Fruit fly (Drosophila melanogaster) whole organism, embryonic: ENCODE data around the gene Ctl1.
A peak's percentile ranks its signal among the peaks of the same experiment; 100 is the strongest.

ENCODE experiments used
- Awh ChIP-seq: fragments of 200-800 bp; sonication (Bioruptor generic); IDR thresholded peaks from 2 replicates; pipeline ENCODE4, ENCODE4 v1.3.6; 2022; ENCODE audit warnings: missing biosample characterization, missing genetic modification characterization
- C15 ChIP-seq: fragments of 200-800 bp; sonication (Bioruptor generic); IDR thresholded peaks from 3 replicates; pipeline ENCODE4 v1.3.6; 2022; ENCODE audit warnings: missing biosample characterization, missing genetic modification characterization
- CG10565 ChIP-seq: fragments of 200-800 bp; sonication (Bioruptor generic); optimal IDR thresholded peaks from 3 replicates; lab custom pipeline; 2016; ENCODE audit warnings: missing biosample characterization, mild to moderate bottlenecking, missing genetic modification characterization
- CG12104 ChIP-seq: fragments of 200-800 bp; sonication (Bioruptor generic); optimal IDR thresholded peaks from 3 replicates; lab custom pipeline; 2016; ENCODE audit warnings: missing biosample characterization, missing genetic modification characterization
- CG12744 ChIP-seq: fragments of 200-800 bp; sonication (Bioruptor generic); optimal IDR thresholded peaks from 2 replicates; lab custom pipeline; 2016; ENCODE audit warnings: missing biosample characterization, missing genetic modification characterization
- CG12769 ChIP-seq: fragments of 200-800 bp; sonication (Bioruptor generic); optimal IDR thresholded peaks from 2 replicates; lab custom pipeline; 2019; ENCODE audit warnings: missing biosample characterization, mild to moderate bottlenecking, missing genetic modification characterization, moderate library complexity
- CG13296 ChIP-seq: fragments of 200-800 bp; sonication (Bioruptor generic); optimal IDR thresholded peaks from 3 replicates; lab custom pipeline; 2018; ENCODE audit warnings: missing biosample characterization, mild to moderate bottlenecking, missing genetic modification characterization
- CG13894 ChIP-seq: fragments of 200-800 bp; sonication (Bioruptor generic); optimal IDR thresholded peaks from 3 replicates; lab custom pipeline; 2018; ENCODE audit warnings: missing biosample characterization, mild to moderate bottlenecking, missing genetic modification characterization, moderate library complexity
- CG14441 ChIP-seq: fragments of 200-800 bp; sonication (Bioruptor generic); IDR thresholded peaks from 2 replicates; pipeline ENCODE4 v1.3.6; 2022; ENCODE audit warnings: missing biosample characterization, missing genetic modification characterization
- CG15073 ChIP-seq: fragments of 200-800 bp; sonication (Bioruptor generic); optimal IDR thresholded peaks from 2 replicates; lab custom pipeline; 2016; ENCODE audit warnings: missing biosample characterization, missing genetic modification characterization
- CG15269 ChIP-seq: fragments of 200-800 bp; sonication (Bioruptor generic); optimal IDR thresholded peaks from 2 replicates; lab custom pipeline; 2018; ENCODE audit warnings: missing biosample characterization, mild to moderate bottlenecking, missing genetic modification characterization, moderate library complexity
- CG30020 ChIP-seq: fragments of 200-800 bp; optimal IDR thresholded peaks from 2 replicates; lab custom pipeline; 2019; ENCODE audit warnings: missing biosample characterization, mild to moderate bottlenecking, missing genetic modification characterization, moderate library complexity
- CG31388 ChIP-seq: fragments of 200-800 bp; sonication (Bioruptor generic); optimal IDR thresholded peaks from 2 replicates; lab custom pipeline; 2016; ENCODE audit warnings: missing biosample characterization, missing genetic modification characterization
- CG34422 ChIP-seq: fragments of 200-800 bp; sonication (Bioruptor generic); IDR thresholded peaks from 3 replicates; pipeline ENCODE4 v1.3.6; 2022; ENCODE audit warnings: missing biosample characterization, missing genetic modification characterization
- CG3847 ChIP-seq: fragments of 200-800 bp; sonication (Bioruptor generic); IDR thresholded peaks from 2 replicates; pipeline ENCODE4 v1.3.6; 2022; ENCODE audit warnings: missing biosample characterization, missing genetic modification characterization
- CG6175 ChIP-seq: fragments of 200-800 bp; sonication (Bioruptor generic); IDR thresholded peaks from 3 replicates; pipeline ENCODE4 v1.3.6; 2022; ENCODE audit warnings: missing biosample characterization, missing genetic modification characterization
- CG6689 ChIP-seq: fragments of 200-800 bp; sonication (Bioruptor generic); IDR thresholded peaks from 2 replicates; pipeline ENCODE4 v1.3.6; 2022; ENCODE audit warnings: missing biosample characterization, missing genetic modification characterization
- CG7357 ChIP-seq: fragments of 200-800 bp; sonication (Bioruptor generic); IDR thresholded peaks from 3 replicates; pipeline ENCODE4 v1.3.6; 2022; ENCODE audit warnings: missing biosample characterization, missing genetic modification characterization
- CG8388 ChIP-seq: fragments of 200-800 bp; sonication (Bioruptor generic); optimal IDR thresholded peaks from 2 replicates; lab custom pipeline; 2019; ENCODE audit warnings: missing biosample characterization, mild to moderate bottlenecking, missing genetic modification characterization, moderate library complexity
- CG8944 ChIP-seq: fragments of 200-800 bp; sonication (Bioruptor generic); optimal IDR thresholded peaks from 3 replicates; lab custom pipeline; 2016; ENCODE audit warnings: missing biosample characterization, missing genetic modification characterization
- Chrac-16 ChIP-seq: fragments of 200-800 bp; sonication (Bioruptor generic); optimal IDR thresholded peaks from 3 replicates; lab custom pipeline; 2016; ENCODE audit warnings: missing biosample characterization, missing genetic modification characterization
- Dbx ChIP-seq: fragments of 200-800 bp; sonication (Bioruptor generic); IDR thresholded peaks from 3 replicates; pipeline ENCODE4 v1.3.6; 2022; ENCODE audit warnings: missing biosample characterization, missing genetic modification characterization
- Ets65A ChIP-seq: fragments of 200-800 bp; sonication (Bioruptor generic); peaks from one replicate; lab custom pipeline; 2016; ENCODE audit warnings: missing biosample characterization, missing genetic modification characterization
- H2.0 ChIP-seq: fragments of 200-800 bp; sonication (Bioruptor generic); IDR thresholded peaks from 2 replicates; pipeline ENCODE4 v1.3.6; 2022; ENCODE audit warnings: missing biosample characterization, missing genetic modification characterization
- HmgD ChIP-seq: fragments of 200-800 bp; sonication (Bioruptor generic); optimal IDR thresholded peaks from 3 replicates; lab custom pipeline; 2016; ENCODE audit warnings: missing biosample characterization, missing genetic modification characterization
- Hsf ChIP-seq: fragments of 200-800 bp; sonication (Bioruptor generic); optimal IDR thresholded peaks from 3 replicates; lab custom pipeline; 2016; ENCODE audit warnings: missing biosample characterization, missing genetic modification characterization
- Jarid2 ChIP-seq: fragments of 200-800 bp; sonication (Bioruptor generic); optimal IDR thresholded peaks from 3 replicates; lab custom pipeline; 2017; ENCODE audit warnings: mild to moderate bottlenecking, missing biosample characterization, missing genetic modification reagents, missing genetic modification characterization
- NK7.1 ChIP-seq: fragments of 200-800 bp; sonication (Bioruptor generic); optimal IDR thresholded peaks from 3 replicates; lab custom pipeline; 2016; ENCODE audit warnings: missing biosample characterization, missing genetic modification characterization
- Side ChIP-seq: fragments of 200-800 bp; sonication (Bioruptor generic); optimal IDR thresholded peaks from 2 replicates; lab custom pipeline; 2016; ENCODE audit warnings: missing biosample characterization, missing genetic modification characterization
- Tbp ChIP-seq: fragments of >200 bp; optimal IDR thresholded peaks from 2 replicates; lab custom pipeline; 2018; ENCODE audit warnings: missing biosample characterization, missing genetic modification characterization
- aop ChIP-seq: fragments of 200-800 bp; sonication (Bioruptor generic); IDR thresholded peaks from 2 replicates; pipeline ENCODE4 v1.3.6; 2022; ENCODE audit warnings: missing biosample characterization, missing genetic modification characterization
- bbx ChIP-seq: fragments of 200-800 bp; sonication (Bioruptor generic); IDR thresholded peaks from 2 replicates; pipeline ENCODE4 v1.3.6; 2022; ENCODE audit warnings: missing biosample characterization, missing genetic modification characterization; ENCODE audit not compliant: partially characterized antibody
- bigmax ChIP-seq: fragments of 200-800 bp; sonication (Bioruptor generic); optimal IDR thresholded peaks from 2 replicates; lab custom pipeline; 2018; ENCODE audit warnings: missing biosample characterization, mild to moderate bottlenecking, missing genetic modification characterization
- chinmo ChIP-seq: fragments of 200-800 bp; sonication (Bioruptor generic); IDR thresholded peaks from 4 replicates; pipeline ENCODE4 v1.3.6; 2022; ENCODE audit warnings: missing biosample characterization, missing genetic modification characterization; ENCODE audit not compliant: partially characterized antibody
- crol ChIP-seq: fragments of 200-800 bp; sonication (Bioruptor generic); IDR thresholded peaks from 2 replicates; pipeline ENCODE4 v1.3.6; 2022; ENCODE audit warnings: missing biosample characterization, missing genetic modification characterization
- gsb-n ChIP-seq: fragments of 200-800 bp; sonication (Bioruptor generic); optimal IDR thresholded peaks from 3 replicates; lab custom pipeline; 2018; ENCODE audit warnings: missing biosample characterization, mild to moderate bottlenecking, missing genetic modification characterization
- ham ChIP-seq: fragments of 200-800 bp; sonication (Bioruptor generic); IDR thresholded peaks from 2 replicates; pipeline ENCODE4 v1.3.6; 2022; ENCODE audit warnings: missing biosample characterization, missing genetic modification characterization
- lab ChIP-seq: fragments of 200-800 bp; sonication (Bioruptor generic); optimal IDR thresholded peaks from 3 replicates; lab custom pipeline; 2017; ENCODE audit warnings: missing biosample characterization, missing genetic modification characterization, mild to moderate bottlenecking, moderate library complexity, missing genetic modification reagents
- lbe ChIP-seq: fragments of 200-800 bp; sonication (Bioruptor generic); optimal IDR thresholded peaks from 2 replicates; lab custom pipeline; 2016; ENCODE audit warnings: missing biosample characterization, mild to moderate bottlenecking, missing genetic modification characterization
- lola ChIP-seq, 3 experiments: fragments of >200 bp in 2 of 3; fragments of 200-800 bp in 1 of 3; sonication (Bioruptor generic) in 1 of 3; optimal IDR thresholded peaks; 2 replicates each; lab custom pipeline; 2017 to 2019; ENCODE audit warnings: missing biosample characterization in 3 of 3, missing genetic modification characterization in 3 of 3, mild to moderate bottlenecking in 1 of 3, moderate library complexity in 1 of 3
- maf-S ChIP-seq: fragments of 200-800 bp; sonication (Bioruptor generic); optimal IDR thresholded peaks from 2 replicates; lab custom pipeline; 2016; ENCODE audit warnings: missing biosample characterization, missing genetic modification characterization
- mam ChIP-seq: fragments of 200-800 bp; sonication (Bioruptor generic); optimal IDR thresholded peaks from 3 replicates; lab custom pipeline; 2016; ENCODE audit warnings: missing biosample characterization, missing genetic modification characterization
- odd ChIP-seq: fragments of 200-800 bp; sonication (Bioruptor generic); optimal IDR thresholded peaks from 2 replicates; lab custom pipeline; 2017; ENCODE audit warnings: missing biosample characterization, mild to moderate bottlenecking, missing genetic modification characterization
- p53 ChIP-seq: fragments of 200-800 bp; sonication (Bioruptor generic); optimal IDR thresholded peaks from 2 replicates; lab custom pipeline; 2016; ENCODE audit warnings: missing biosample characterization, missing genetic modification characterization
- pzg ChIP-seq: fragments of 200-800 bp; sonication (Bioruptor generic); optimal IDR thresholded peaks from 3 replicates; lab custom pipeline; 2018; ENCODE audit warnings: missing biosample characterization, mild to moderate bottlenecking, missing genetic modification characterization, moderate library complexity
- schlank ChIP-seq: fragments of 200-800 bp; sonication (Bioruptor generic); optimal IDR thresholded peaks from 2 replicates; lab custom pipeline; 2018; ENCODE audit warnings: missing biosample characterization, mild to moderate bottlenecking, missing genetic modification characterization
- stc ChIP-seq: fragments of 200-800 bp; sonication (Bioruptor generic); IDR thresholded peaks from 2 replicates; pipeline ENCODE4 v1.3.6; 2022; ENCODE audit warnings: missing biosample characterization, missing genetic modification characterization
- trh ChIP-seq: fragments of 200-800 bp; sonication (Bioruptor generic); optimal IDR thresholded peaks from 2 replicates; lab custom pipeline; 2016; ENCODE audit warnings: missing biosample characterization, missing genetic modification characterization
- z ChIP-seq: fragments of 200-800 bp; sonication (Bioruptor generic); IDR thresholded peaks from 3 replicates; pipeline ENCODE4 v1.3.6; 2022; ENCODE audit warnings: missing biosample characterization, missing genetic modification characterization

The Ctl1 gene

DNA sequence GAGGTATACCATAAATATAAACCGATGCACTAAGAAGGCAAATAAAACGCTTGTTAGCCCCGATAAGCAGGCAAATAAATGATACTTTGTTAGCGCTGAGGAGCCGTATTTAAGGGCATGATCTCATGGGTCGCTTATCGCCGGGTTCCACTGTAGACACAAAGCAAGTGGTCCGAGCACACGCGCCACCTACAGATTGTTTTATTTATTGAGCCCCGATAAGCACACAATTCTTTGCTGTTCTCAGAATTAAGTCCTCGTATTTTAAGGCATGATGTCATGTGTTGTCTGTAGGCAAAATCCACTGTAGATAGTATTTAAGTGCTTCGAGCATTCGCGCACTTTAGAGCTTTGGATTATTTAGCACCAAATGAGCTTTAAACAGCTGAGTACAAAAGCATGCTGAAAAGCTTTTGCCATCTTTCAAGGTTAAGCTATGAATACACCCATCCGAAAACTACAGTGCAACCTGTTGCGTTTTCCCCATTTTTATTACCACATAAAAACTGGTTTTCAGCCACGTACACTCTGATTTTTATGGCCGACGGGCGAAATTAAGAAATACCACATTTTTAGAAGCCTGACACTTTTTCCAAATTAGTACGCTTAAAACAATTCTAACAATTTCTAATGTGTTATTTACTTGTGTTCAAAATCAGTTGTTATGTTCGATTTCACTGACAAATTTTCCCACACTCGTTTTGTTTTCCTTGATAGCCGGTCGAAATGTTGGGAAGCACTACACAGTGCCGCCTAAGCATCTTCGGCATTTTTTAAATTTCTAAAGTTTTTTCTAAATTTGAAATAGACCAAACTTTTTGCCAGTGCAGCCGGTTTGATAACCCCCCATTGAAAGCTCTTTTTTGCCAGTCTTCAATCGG is 38.1 kb upstream of the Ctl1 start, which contains the start of gene Sqor (continued):
- TF ChIP-seq Awh (peak; percentile 64; the same call in 1 of the 2 replicates), CG31388 (peak; percentile 10), CG7357 (peak; percentile 75), Side (GFP tag; lab: Kevin White, UChicago) (peak; percentile 87), CG10565 (GFP tag; lab: Kevin White, UChicago) (peak; percentile 3), aop (GFP tag; lab: Robert Waterston, UW) (peak; percentile 73; the same call in 1 of the 2 replicates), CG12769 (tag; lab: Kevin White, UChicago) (peak; percentile 90), CG13296 (peak; percentile 93), CG12744 (GFP tag; lab: Kevin White, UChicago) (peak; percentile 65), CG34422 (GFP tag; lab: Robert Waterston, UW) (peak; percentile 76; the same call in 2 of the 3 replicates), lola (GFP tag; optimal IDR thresholded peaks at IDR 0.05; lab: Kevin White, UChicago) (peak in 1 of 3 experiments; percentile 64), CG8388 (peak; percentile 68), Chrac-16 (peak; percentile 68), lab (GFP tag; lab: Kevin White, UChicago) (peak; percentile 84), ham (GFP tag; lab: Robert Waterston, UW) (peak; percentile 70; the same call in 1 of the 2 replicates), CG13894 (tag; lab: Kevin White, UChicago) (peak; percentile 85), Tbp (GFP tag; lab: Kevin White, UChicago) (no peak), gsb-n (tag; lab: Kevin White, UChicago) (peak; percentile 25), pzg (peak; percentile 25), CG3847 (GFP tag; lab: Robert Waterston, UW) (peak; percentile 82), CG15073 (GFP tag; lab: Kevin White, UChicago) (peak; percentile 49), crol (GFP tag; lab: Robert Waterston, UW) (no peak), odd (GFP tag; lab: Kevin White, UChicago) (no peak), Dbx (GFP tag; lab: Robert Waterston, UW) (peak; percentile 73), Hsf (GFP tag; lab: Kevin White, UChicago) (peak; percentile 89), bbx (GFP tag; lab: Robert Waterston, UW) (no peak), p53 (GFP tag; lab: Kevin White, UChicago) (peak; percentile 79), Jarid2 (GFP tag; lab: Kevin White, UChicago) (peak; percentile 54), CG15269 (tag; lab: Kevin White, UChicago) (peak; percentile 92), maf-S (GFP tag; lab: Kevin White, UChicago) (peak; percentile 90), chinmo (GFP tag; lab: Robert Waterston, UW) (peak; percentile 61; the same call in 2 of the 4 replicates), H2.0 (peak; percentile 66; the same call in 1 of the 2 replicates), bigmax (GFP tag; lab: Kevin White, UChicago) (no peak), CG14441 (GFP tag; lab: Robert Waterston, UW) (peak; percentile 80), CG12104 (peak; percentile 74), mam (peak; percentile 90), trh (GFP tag; lab: Kevin White, UChicago) (peak; percentile 79), CG6175 (peak; percentile 69; the same call in 2 of the 3 replicates), schlank (tag; lab: Kevin White, UChicago) (peak; percentile 76), Ets65A (peak; percentile 95), lbe (GFP tag; lab: Kevin White, UChicago) (peak; percentile 79), NK7.1 (GFP tag; lab: Kevin White, UChicago) (peak; percentile 89), C15 (GFP tag; lab: Robert Waterston, UW) (peak; percentile 77), CG6689 (GFP tag; lab: Robert Waterston, UW) (peak; percentile 75), z (GFP tag; lab: Robert Waterston, UW) (no peak), HmgD (GFP tag; lab: Kevin White, UChicago) (peak; percentile 82), stc (GFP tag; lab: Robert Waterston, UW) (peak; percentile 72), CG8944 (GFP tag; lab: Kevin White, UChicago) (peak; percentile 81), CG30020 (tag; lab: Kevin White, UChicago) (peak; percentile 49)
